Worm (Caenorhabditis elegans): ENCODE results near the gene ptr-24.
A peak's percentile ranks its signal among the peaks of the same experiment; 100 is the strongest.

ptr-24 gene

ce11 chrX:13366955-13367354, 29.1 kb downstream of the ptr-24 start:
- TF ChIP-seq daf-16 (GFP tag; optimal IDR thresholded peaks at IDR 0.05) (no peak), daf-16 (tag; optimal IDR thresholded peaks at IDR 0.05) (peak; percentile 47), hlh-11 (tag; optimal IDR thresholded peaks at IDR 0.05) (peak; percentile 11), dve-1 (tag; optimal IDR thresholded peaks at IDR 0.05; ENCODE audit: insufficient read depth) (peak; percentile 28), nhr-237 (tag; optimal IDR thresholded peaks at IDR 0.05) (no peak), ZK337.2 (GFP tag; IDR thresholded peaks at IDR 0.05) (no peak), Y5F2A.4 (GFP tag; optimal IDR thresholded peaks at IDR 0.05) (no peak), pqm-1 (tag; optimal IDR thresholded peaks at IDR 0.05) (no peak), dmd-6 (GFP tag; IDR thresholded peaks at IDR 0.05) (0 out of 2 replicates have a peak, but pooled peaks have one; percentile 13), mdl-1 (tag; optimal IDR thresholded peaks at IDR 0.05) (peak in 1 of 2 experiments; percentile 21), nhr-11 (tag; optimal IDR thresholded peaks at IDR 0.05) (no peak), spr-1 (tag; optimal IDR thresholded peaks at IDR 0.05) (no peak), fos-1 (tag; optimal IDR thresholded peaks at IDR 0.05) (no peak), hlh-30 (tag; optimal IDR thresholded peaks at IDR 0.05; ENCODE audit: insufficient read depth) (peak; percentile 74), pha-4 (GFP tag; IDR thresholded peaks at IDR 0.05) (no peak), pha-4 (tag; optimal IDR thresholded peaks at IDR 0.05) (peak; percentile 23)

ce11 chrX:13368283-13368682, 30.5 kb downstream of the ptr-24 start:
- TF ChIP-seq nhr-25 (tag; optimal IDR thresholded peaks at IDR 0.05; ENCODE audit: borderline replicate concordance, insufficient read depth) = no peak
- TF ChIP-seq daf-16 (GFP tag; optimal IDR thresholded peaks at IDR 0.05) = no peak
- TF ChIP-seq daf-16 (tag; optimal IDR thresholded peaks at IDR 0.05) = peak; percentile 92
- no peak for TF ChIP-seq dpl-1 (GFP tag; optimal IDR thresholded peaks at IDR 0.05)
- TF ChIP-seq lin-1 (GFP tag; IDR thresholded peaks at IDR 0.05) = no peak
- peak; percentile 83 for TF ChIP-seq pqm-1 (tag; optimal IDR thresholded peaks at IDR 0.05)
- TF ChIP-seq hlh-30 (tag; optimal IDR thresholded peaks at IDR 0.05; ENCODE audit: insufficient read depth) = peak; percentile 66
- peak; percentile 66 for TF ChIP-seq nhr-77 (tag; optimal IDR thresholded peaks at IDR 0.05)
- peak; percentile 93 for TF ChIP-seq nhr-28 (tag; optimal IDR thresholded peaks at IDR 0.05)
- TF ChIP-seq zag-1 (tag; optimal IDR thresholded peaks at IDR 0.05) = no peak
- TF ChIP-seq fos-1 (tag; optimal IDR thresholded peaks at IDR 0.05) = no peak
- TF ChIP-seq nhr-11 (tag; optimal IDR thresholded peaks at IDR 0.05) = no peak
- no peak for TF ChIP-seq F10B5.3 (tag; optimal IDR thresholded peaks at IDR 0.05)
- TF ChIP-seq egl-27 (tag; optimal IDR thresholded peaks at IDR 0.05) = no peak
- peak; percentile 57 for TF ChIP-seq nhr-48 (tag; optimal IDR thresholded peaks at IDR 0.05)
- TF ChIP-seq daf-19 (GFP tag; conservative IDR thresholded peaks at IDR 0.05) = no peak
- no peak for TF ChIP-seq lin-29 (GFP tag; IDR thresholded peaks at IDR 0.05)
- TF ChIP-seq madf-9 (GFP tag; conservative IDR thresholded peaks at IDR 0.05) = no peak
- TF ChIP-seq hlh-11 (tag; optimal IDR thresholded peaks at IDR 0.05) = peak; percentile 79
- peak; percentile 89 for TF ChIP-seq aha-1 (tag)
- TF ChIP-seq aly-2 (tag; optimal IDR thresholded peaks at IDR 0.05) = no peak
- no peak for TF ChIP-seq lin-15B (tag; optimal IDR thresholded peaks at IDR 0.05)
- TF ChIP-seq tra-1 (GFP tag; IDR thresholded peaks at IDR 0.05) = no peak
- TF ChIP-seq mxl-3 (GFP tag; optimal IDR thresholded peaks at IDR 0.05) = peak; percentile 75
- no peak for TF ChIP-seq cey-2 (tag; optimal IDR thresholded peaks at IDR 0.05; ENCODE audit: borderline replicate concordance, insufficient read depth)
- TF ChIP-seq set-16 (GFP tag; IDR thresholded peaks at IDR 0.05) = no peak
- TF ChIP-seq nhr-42 (GFP tag; IDR thresholded peaks at IDR 0.05) = no peak
- TF ChIP-seq mdl-1 (tag; optimal IDR thresholded peaks at IDR 0.05) = peak in 1 of 2 experiments; percentile 63
- no peak for TF ChIP-seq skn-1 (tag; optimal IDR thresholded peaks at IDR 0.05)
- TF ChIP-seq F44E2.7 (GFP tag; IDR thresholded peaks at IDR 0.05) = no peak
- TF ChIP-seq dmd-6 (GFP tag; IDR thresholded peaks at IDR 0.05) = peak; percentile 93
- TF ChIP-seq spr-1 (tag; optimal IDR thresholded peaks at IDR 0.05) = no peak
- TF ChIP-seq mep-1 (tag; optimal IDR thresholded peaks at IDR 0.05) = peak; percentile 28
- TF ChIP-seq dmd-8 (GFP tag; IDR thresholded peaks at IDR 0.05) = no peak
- no peak for TF ChIP-seq ceh-20 (GFP tag; IDR thresholded peaks at IDR 0.05)
- TF ChIP-seq dve-1 (tag; optimal IDR thresholded peaks at IDR 0.05; ENCODE audit: insufficient read depth) = peak; percentile 73
- no peak for TF ChIP-seq zip-11 (GFP tag; IDR thresholded peaks at IDR 0.05)
- TF ChIP-seq ceh-32 (tag; optimal IDR thresholded peaks at IDR 0.05; ENCODE audit: poor library complexity) = no peak
